Worm (Caenorhabditis elegans): ENCODE measurements around the gene sfxn-2.

Gene sfxn-2

DNA sequence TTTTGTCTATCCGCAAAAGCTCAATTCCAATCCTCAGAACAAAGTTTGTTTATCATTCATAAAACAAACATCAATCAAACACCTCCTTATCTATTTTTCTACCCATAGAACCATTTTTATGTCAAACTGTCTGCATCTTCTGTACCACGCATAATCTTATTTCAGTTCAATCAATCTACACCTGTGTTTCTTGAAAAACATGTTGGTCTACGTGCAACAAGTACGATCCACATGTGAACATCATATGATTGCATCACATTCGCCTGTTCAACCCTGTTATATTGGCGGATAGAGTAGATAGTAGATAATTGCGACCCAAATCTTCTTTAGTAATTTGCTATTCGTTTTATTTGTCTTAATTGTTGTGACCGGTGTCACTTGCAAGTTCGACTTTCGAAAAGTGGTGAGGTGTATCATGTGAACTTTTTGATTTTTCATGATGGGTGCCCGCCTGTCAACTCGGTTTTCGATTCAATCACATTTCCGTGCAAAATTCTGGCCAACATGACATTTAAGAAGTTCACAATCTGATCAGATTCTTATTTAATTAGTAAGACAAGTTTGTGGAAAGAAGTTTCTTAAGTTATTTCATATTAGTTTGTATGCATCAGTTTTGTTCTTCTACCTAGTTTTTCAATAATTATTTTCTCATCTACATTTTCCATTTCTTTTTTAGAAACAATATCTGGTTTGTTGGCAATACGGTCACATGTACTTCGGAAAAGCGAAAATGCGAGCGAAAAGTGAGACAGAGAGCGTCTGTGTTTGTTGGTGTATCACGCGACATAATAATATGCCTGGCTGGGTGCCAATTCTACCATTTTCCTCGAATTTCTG is 5.7 kb downstream of the sfxn-2 start (continued):
- peak; percentile 68 for TF ChIP-seq crh-2 (tag; optimal IDR thresholded peaks at IDR 0.05)
- no peak for TF ChIP-seq lin-13 (GFP tag; optimal IDR thresholded peaks at IDR 0.05)
- peak; percentile 91 for TF ChIP-seq nhr-25 (tag; optimal IDR thresholded peaks at IDR 0.05)
- TF ChIP-seq ztf-11 (tag; optimal IDR thresholded peaks at IDR 0.05): no peak
- no peak for TF ChIP-seq ceh-82 (tag; optimal IDR thresholded peaks at IDR 0.05)
- no peak for TF ChIP-seq unc-62 (GFP tag; optimal IDR thresholded peaks at IDR 0.05)
- TF ChIP-seq blmp-1 (tag; optimal IDR thresholded peaks at IDR 0.05; ENCODE audit: insufficient read depth): peak; percentile 52
- TF ChIP-seq nhr-6 (tag; optimal IDR thresholded peaks at IDR 0.05): peak; percentile 69
- no peak for TF ChIP-seq mab-5 (tag; optimal IDR thresholded peaks at IDR 0.05)
- TF ChIP-seq ztf-1 (GFP tag; conservative IDR thresholded peaks at IDR 0.05): no peak
- no peak for TF ChIP-seq skn-1 (tag; optimal IDR thresholded peaks at IDR 0.05)
- TF ChIP-seq sem-4 (tag; optimal IDR thresholded peaks at IDR 0.05): no peak
- no peak for TF ChIP-seq egl-27 (tag; optimal IDR thresholded peaks at IDR 0.05)
- no peak for TF ChIP-seq nhr-77 (tag; optimal IDR thresholded peaks at IDR 0.05)
- TF ChIP-seq mdl-1 (tag; optimal IDR thresholded peaks at IDR 0.05): no peak
- TF ChIP-seq Y55F3AM.14 (GFP tag; optimal IDR thresholded peaks at IDR 0.05): no peak

DNA sequence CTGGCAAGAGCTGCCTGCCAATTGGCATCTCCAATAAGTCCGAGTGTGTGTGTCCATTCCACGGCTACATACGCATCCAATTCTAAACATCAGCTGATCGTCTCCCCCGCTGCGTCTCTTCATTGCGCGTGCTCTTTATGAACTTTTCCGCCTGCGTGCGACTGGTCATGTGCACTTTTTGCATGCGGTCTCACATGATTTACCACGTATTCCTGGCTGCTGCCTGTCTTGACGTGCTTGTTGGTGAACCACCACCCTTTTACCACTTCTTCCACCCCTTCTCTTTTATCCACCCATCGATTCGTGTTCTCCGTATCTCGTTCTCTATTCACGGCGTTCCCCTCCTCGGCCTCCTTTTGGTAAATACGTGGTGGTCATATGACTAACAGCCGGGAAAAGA is 6.5 kb downstream of the sfxn-2 start:
- TF ChIP-seq alr-1 (tag; optimal IDR thresholded peaks at IDR 0.05): no peak
- TF ChIP-seq unc-55 (GFP tag; optimal IDR thresholded peaks at IDR 0.05): peak; percentile 77
- TF ChIP-seq peb-1 (tag; optimal IDR thresholded peaks at IDR 0.05): no peak
- TF ChIP-seq nhr-11 (tag; optimal IDR thresholded peaks at IDR 0.05): no peak
- TF ChIP-seq lin-39 (tag; optimal IDR thresholded peaks at IDR 0.05): no peak
- no peak for TF ChIP-seq aly-2 (tag; optimal IDR thresholded peaks at IDR 0.05)
- TF ChIP-seq ztf-4 (tag; optimal IDR thresholded peaks at IDR 0.05): peak; percentile 38
- TF ChIP-seq ceh-82 (tag; optimal IDR thresholded peaks at IDR 0.05): no peak
- TF ChIP-seq nhr-10 (tag; optimal IDR thresholded peaks at IDR 0.05): no peak
- TF ChIP-seq nhr-12 (tag; optimal IDR thresholded peaks at IDR 0.05): no peak
- peak; percentile 53 for TF ChIP-seq egl-27 (tag; optimal IDR thresholded peaks at IDR 0.05)
- peak; percentile 77 for TF ChIP-seq nhr-6 (tag; optimal IDR thresholded peaks at IDR 0.05)
- TF ChIP-seq snpc-4 (tag; optimal IDR thresholded peaks at IDR 0.05): no peak
- TF ChIP-seq unc-39 (tag; optimal IDR thresholded peaks at IDR 0.05): no peak
- peak; percentile 74 for TF ChIP-seq sma-3 (GFP tag; optimal IDR thresholded peaks at IDR 0.05)
- no peak for TF ChIP-seq R02D3.7 (tag; optimal IDR thresholded peaks at IDR 0.05)
- TF ChIP-seq lin-11 (tag; optimal IDR thresholded peaks at IDR 0.05): peak; percentile 92
- no peak for TF ChIP-seq nhr-77 (tag; optimal IDR thresholded peaks at IDR 0.05)
- TF ChIP-seq zag-1 (tag; optimal IDR thresholded peaks at IDR 0.05): peak; percentile 71
- no peak for TF ChIP-seq skn-1 (tag; optimal IDR thresholded peaks at IDR 0.05)
- no peak for TF ChIP-seq nhr-237 (tag; optimal IDR thresholded peaks at IDR 0.05)
- peak; percentile 86 for TF ChIP-seq sma-9 (GFP tag; optimal IDR thresholded peaks at IDR 0.05)
- TF ChIP-seq sma-9 (tag; optimal IDR thresholded peaks at IDR 0.05): no peak
- TF ChIP-seq ztf-1 (GFP tag; conservative IDR thresholded peaks at IDR 0.05): no peak
- TF ChIP-seq dmd-4 (tag; optimal IDR thresholded peaks at IDR 0.05): no peak
- TF ChIP-seq Y55F3AM.14 (GFP tag; optimal IDR thresholded peaks at IDR 0.05): peak; percentile 77
- peak; percentile 81 for TF ChIP-seq sem-4 (tag; optimal IDR thresholded peaks at IDR 0.05)
- TF ChIP-seq lin-13 (GFP tag; optimal IDR thresholded peaks at IDR 0.05): peak; percentile 67
- TF ChIP-seq mab-5 (tag; optimal IDR thresholded peaks at IDR 0.05): peak; percentile 64
- TF ChIP-seq ztf-11 (tag; optimal IDR thresholded peaks at IDR 0.05): no peak
- no peak for TF ChIP-seq nhr-23 (tag; optimal IDR thresholded peaks at IDR 0.05)
- peak; percentile 82 for TF ChIP-seq F13H6.1 (tag; optimal IDR thresholded peaks at IDR 0.05)
- peak; percentile 14 for TF ChIP-seq ceh-16 (tag; optimal IDR thresholded peaks at IDR 0.05)
- TF ChIP-seq lsy-2 (tag; optimal IDR thresholded peaks at IDR 0.05): peak; percentile 18 to 80
- no peak for TF ChIP-seq ama-1 (optimal IDR thresholded peaks at IDR 0.05)
- TF ChIP-seq mbf-1 (tag; optimal IDR thresholded peaks at IDR 0.05): no peak
- TF ChIP-seq mdl-1 (tag; optimal IDR thresholded peaks at IDR 0.05): peak; percentile 55 to 80
- TF ChIP-seq crh-2 (tag; optimal IDR thresholded peaks at IDR 0.05): peak; percentile 82
- TF ChIP-seq nhr-129 (tag; optimal IDR thresholded peaks at IDR 0.05): peak; percentile 91
- peak; percentile 85 for TF ChIP-seq nhr-21 (tag; optimal IDR thresholded peaks at IDR 0.05)
- no peak for TF ChIP-seq unc-62 (GFP tag; optimal IDR thresholded peaks at IDR 0.05)
- TF ChIP-seq gmeb-1 (tag; optimal IDR thresholded peaks at IDR 0.05): peak; percentile 42
- TF ChIP-seq ZK546.5 (tag; optimal IDR thresholded peaks at IDR 0.05): no peak
- no peak for TF ChIP-seq elt-3 (tag; optimal IDR thresholded peaks at IDR 0.05)
- TF ChIP-seq blmp-1 (tag; optimal IDR thresholded peaks at IDR 0.05; ENCODE audit: insufficient read depth): no peak
- TF ChIP-seq elt-1 (tag; optimal IDR thresholded peaks at IDR 0.05): no peak
- peak; percentile 93 for TF ChIP-seq C34F6.9 (tag; optimal IDR thresholded peaks at IDR 0.05)
- TF ChIP-seq nhr-25 (tag; optimal IDR thresholded peaks at IDR 0.05): peak; percentile 61
- TF ChIP-seq fos-1 (tag; optimal IDR thresholded peaks at IDR 0.05): peak; percentile 23

All from whole organism, L2 larva.